Fruit fly (Drosophila melanogaster) whole organism, adult: ENCODE results near the gene CG12535.

Source experiments
- CG11617 ChIP-seq: fragments of 200-800 bp; sonication (Bioruptor generic); optimal IDR thresholded peaks from 2 replicates; lab custom pipeline; 2017; ENCODE audit warnings: mild to moderate bottlenecking, missing biosample characterization, missing genetic modification reagents, missing genetic modification characterization
- CG12768 ChIP-seq: fragments of 200-800 bp; sonication (Bioruptor generic); optimal IDR thresholded peaks from 2 replicates; lab custom pipeline; 2017; ENCODE audit warnings: missing biosample characterization, missing genetic modification characterization, mild to moderate bottlenecking, moderate library complexity, missing genetic modification reagents
- CG14711 ChIP-seq: fragments of 200-800 bp; sonication (Bioruptor generic); optimal IDR thresholded peaks from 2 replicates; lab custom pipeline; 2018; ENCODE audit warnings: missing biosample characterization, mild to moderate bottlenecking, missing genetic modification characterization, moderate library complexity
- CG1620 ChIP-seq: fragments of 200-800 bp; sonication (Bioruptor generic); optimal IDR thresholded peaks from 2 replicates; lab custom pipeline; 2016; ENCODE audit warnings: missing biosample characterization, missing genetic modification characterization
- CG33017 ChIP-seq: fragments of 200-800 bp; sonication (Bioruptor generic); optimal IDR thresholded peaks from 2 replicates; lab custom pipeline; 2018; ENCODE audit warnings: missing biosample characterization, mild to moderate bottlenecking, missing genetic modification characterization, moderate library complexity
- CG5204 ChIP-seq: fragments of 200-800 bp; sonication (Bioruptor generic); optimal IDR thresholded peaks from 2 replicates; lab custom pipeline; 2016; ENCODE audit warnings: missing biosample characterization, missing genetic modification characterization
- CG7045 ChIP-seq: fragments of 200-800 bp; sonication (Bioruptor generic); optimal IDR thresholded peaks from 2 replicates; lab custom pipeline; 2017; ENCODE audit warnings: missing biosample characterization, mild to moderate bottlenecking, missing genetic modification characterization
- CG7101 ChIP-seq: fragments of 200-800 bp; sonication (Bioruptor generic); optimal IDR thresholded peaks from 2 replicates; lab custom pipeline; 2018; ENCODE audit warnings: missing biosample characterization, mild to moderate bottlenecking, missing genetic modification characterization, moderate library complexity
- Clk ChIP-seq: fragments of 200-800 bp; sonication (Bioruptor generic); optimal IDR thresholded peaks from 2 replicates; lab custom pipeline; 2017; ENCODE audit warnings: missing biosample characterization, missing genetic modification characterization
- Crg-1 ChIP-seq: fragments of 200-800 bp; sonication (Bioruptor generic); optimal IDR thresholded peaks from 2 replicates; lab custom pipeline; 2016; ENCODE audit warnings: missing biosample characterization, missing genetic modification characterization
- Hr96 ChIP-seq: fragments of 200-800 bp; sonication (Bioruptor generic); optimal IDR thresholded peaks from 2 replicates; lab custom pipeline; 2016; ENCODE audit warnings: missing biosample characterization, missing genetic modification characterization
- Mnt ChIP-seq: fragments of 200-800 bp; sonication (Bioruptor generic); optimal IDR thresholded peaks from 2 replicates; lab custom pipeline; 2016; ENCODE audit warnings: missing biosample characterization, mild to moderate bottlenecking, missing genetic modification characterization
- bab1 ChIP-seq: fragments of 200-800 bp; sonication (Bioruptor generic); optimal IDR thresholded peaks from 3 replicates; lab custom pipeline; 2019; ENCODE audit warnings: missing biosample characterization, mild to moderate bottlenecking, missing genetic modification characterization, moderate library complexity
- cic ChIP-seq: fragments of 200-800 bp; sonication (Bioruptor generic); optimal IDR thresholded peaks from 2 replicates; lab custom pipeline; 2017; ENCODE audit warnings: missing biosample characterization, mild to moderate bottlenecking, missing genetic modification characterization, moderate library complexity
- cnc ChIP-seq, 2 experiments: fragments of >200 bp; optimal IDR thresholded peaks; 2 replicates each; lab custom pipeline; 2017
- kay ChIP-seq: fragments of 200-800 bp; sonication (Bioruptor generic); peaks from one replicate; lab custom pipeline; 2016; ENCODE audit warnings: missing biosample characterization, missing genetic modification characterization, borderline replicate concordance
- ovo ChIP-seq: fragments of 200-800 bp; sonication (Bioruptor generic); optimal IDR thresholded peaks from 2 replicates; lab custom pipeline; 2016; ENCODE audit warnings: missing biosample characterization, missing genetic modification characterization
- pad ChIP-seq: fragments of 200-800 bp; sonication (Bioruptor generic); optimal IDR thresholded peaks from 3 replicates; lab custom pipeline; 2017; ENCODE audit warnings: missing biosample characterization, missing genetic modification characterization, mild to moderate bottlenecking, moderate library complexity, missing genetic modification reagents
- tj ChIP-seq: fragments of 200-800 bp; sonication (Bioruptor generic); optimal IDR thresholded peaks from 3 replicates; lab custom pipeline; 2017; ENCODE audit warnings: missing biosample characterization, mild to moderate bottlenecking, missing genetic modification characterization, moderate library complexity
- toe ChIP-seq: fragments of 200-800 bp; sonication (Bioruptor generic); optimal IDR thresholded peaks from 2 replicates; lab custom pipeline; 2016; ENCODE audit warnings: missing biosample characterization, missing genetic modification characterization

The CG12535 gene

DNA sequence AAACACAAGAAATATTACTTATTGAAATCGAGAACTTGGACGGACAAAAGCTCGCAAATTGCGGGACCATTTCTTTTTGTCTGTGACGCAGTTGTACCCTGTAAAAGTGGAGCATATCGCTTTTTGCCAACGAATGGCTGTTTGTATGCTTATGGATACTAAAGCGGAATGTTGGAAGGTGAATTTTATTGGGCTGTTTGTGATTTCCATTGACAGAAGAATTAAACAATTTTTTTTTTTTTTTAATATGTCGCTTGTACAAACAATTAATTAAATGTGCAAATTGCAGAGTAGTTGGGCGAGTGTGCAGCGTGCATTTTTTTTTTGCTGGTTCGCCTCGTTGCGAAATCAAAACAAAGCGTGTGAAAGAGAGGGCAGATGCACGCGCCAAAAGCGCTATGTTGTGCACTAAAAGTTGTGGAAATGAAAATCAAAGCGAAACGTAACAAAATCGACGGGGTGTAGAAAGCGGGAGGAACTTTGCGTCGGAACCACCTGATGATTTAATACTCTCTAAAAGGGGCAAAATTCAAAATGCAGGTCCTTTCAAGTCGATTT, 77.4 kb downstream of the CG12535 start:
- TF ChIP-seq Clk (GFP tag; lab: Kevin White, UChicago) (peak; percentile 1), cic (GFP tag; lab: Kevin White, UChicago) (no peak), CG33017 (tag; lab: Kevin White, UChicago) (peak; percentile 53), toe (GFP tag; lab: Kevin White, UChicago) (peak; percentile 41), cnc (optimal IDR thresholded peaks at IDR 0.05; lab: Kevin White, UChicago) (no peak), CG14711 (peak; percentile 92), CG1620 (GFP tag; lab: Kevin White, UChicago) (peak; percentile 89), CG12768 (GFP tag; lab: Kevin White, UChicago) (peak; percentile 34), ovo (GFP tag; lab: Kevin White, UChicago) (peak; percentile 80), Hr96 (GFP tag; lab: Kevin White, UChicago) (peak; percentile 91), Mnt (GFP tag; lab: Kevin White, UChicago) (peak; percentile 93), CG7101 (tag; lab: Kevin White, UChicago) (peak; percentile 91), CG7045 (peak; percentile 72), Crg-1 (GFP tag; lab: Kevin White, UChicago) (peak; percentile 82), bab1 (GFP tag; lab: Kevin White, UChicago) (peak; percentile 95), pad (GFP tag; lab: Kevin White, UChicago) (peak; percentile 72), kay (GFP tag; lab: Kevin White, UChicago) (peak; percentile 34), tj (GFP tag; lab: Kevin White, UChicago) (peak; percentile 99), CG11617 (GFP tag; lab: Kevin White, UChicago) (peak; percentile 91), CG5204 (GFP tag; lab: Kevin White, UChicago) (peak; percentile 74)

DNA sequence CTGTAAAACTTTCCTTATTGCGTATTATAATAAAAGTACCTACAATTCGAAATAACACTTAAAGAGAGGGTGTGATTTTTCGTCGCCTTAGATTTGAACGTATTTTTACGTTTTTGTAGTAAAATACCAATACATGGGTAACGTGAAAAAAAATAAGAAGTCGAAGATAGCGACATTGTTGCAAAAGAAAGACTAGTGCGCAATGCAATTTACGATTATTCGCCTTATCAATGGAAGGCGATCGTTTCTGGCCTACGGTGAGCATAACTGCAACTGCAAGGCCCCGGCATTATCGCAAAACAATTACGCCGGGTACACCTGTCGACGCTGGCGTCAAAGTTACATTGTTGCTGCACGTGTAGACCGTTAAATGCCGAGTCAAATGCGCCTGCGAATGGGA, 78.3 kb downstream of the CG12535 start:
- TF ChIP-seq kay (GFP tag; lab: Kevin White, UChicago) (peak; percentile 47), pad (GFP tag; lab: Kevin White, UChicago) (no peak), cnc (optimal IDR thresholded peaks at IDR 0.05; lab: Kevin White, UChicago) (no peak), Mnt (GFP tag; lab: Kevin White, UChicago) (peak; percentile 82), cic (GFP tag; lab: Kevin White, UChicago) (peak; percentile 57)

- TF ChIP-seq tj (GFP tag; lab: Kevin White, UChicago) (peak; percentile 93), toe (GFP tag; lab: Kevin White, UChicago) (no peak), cnc (optimal IDR thresholded peaks at IDR 0.05; lab: Kevin White, UChicago) (no peak), CG1620 (GFP tag; lab: Kevin White, UChicago) (no peak), CG33017 (tag; lab: Kevin White, UChicago) (no peak), ovo (GFP tag; lab: Kevin White, UChicago) (peak; percentile 89), CG5204 (GFP tag; lab: Kevin White, UChicago) (no peak), kay (GFP tag; lab: Kevin White, UChicago) (peak; percentile 48), CG7101 (tag; lab: Kevin White, UChicago) (peak; percentile 4), bab1 (GFP tag; lab: Kevin White, UChicago) (no peak), CG14711 (no peak), pad (GFP tag; lab: Kevin White, UChicago) (peak; percentile 98), CG7045 (no peak)
These were observed 79.3 kb downstream of the CG12535 start for dm6 chrX:3369324-3370033.

DNA sequence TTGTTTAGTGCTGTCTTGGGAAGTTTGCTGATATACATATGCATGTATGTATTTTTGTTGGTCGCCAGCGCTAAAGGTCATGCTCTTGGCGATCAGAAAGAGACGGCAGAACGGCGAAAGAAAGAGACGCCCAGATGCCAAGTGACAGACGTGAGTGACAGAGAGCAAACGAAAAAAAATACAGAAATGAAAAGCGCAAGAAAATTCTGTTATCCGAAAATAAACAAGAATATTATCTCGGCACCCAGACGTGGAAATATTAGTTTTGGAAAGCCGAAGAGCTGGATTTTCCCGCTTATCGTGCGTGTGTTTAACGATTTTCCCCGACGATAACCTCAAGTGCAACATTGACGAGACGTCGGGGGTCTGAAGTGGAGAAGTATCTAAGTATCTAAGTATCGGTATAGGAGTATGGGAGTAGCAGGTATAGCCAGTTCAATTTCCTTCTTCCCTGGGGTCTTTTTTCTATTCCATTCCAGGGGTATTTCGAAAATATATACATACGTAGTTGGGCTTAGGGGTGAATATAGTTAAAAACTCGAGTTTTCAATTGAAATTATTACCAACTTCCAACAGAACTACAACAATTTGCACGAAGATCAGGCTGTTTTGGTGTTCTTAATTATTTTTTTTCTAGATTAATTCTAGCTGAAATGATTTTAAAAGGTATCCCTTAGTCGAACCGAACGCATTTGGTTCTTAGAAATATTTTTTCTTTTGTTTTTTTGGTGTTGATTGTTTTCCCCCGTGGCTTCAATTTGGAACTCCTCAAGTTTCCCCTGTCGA, 81.7 kb downstream of the CG12535 start:
- TF ChIP-seq cic (GFP tag; lab: Kevin White, UChicago) (no peak), CG12768 (GFP tag; lab: Kevin White, UChicago) (no peak), CG5204 (GFP tag; lab: Kevin White, UChicago) (no peak), cnc (optimal IDR thresholded peaks at IDR 0.05; lab: Kevin White, UChicago) (no peak), CG7045 (no peak), tj (GFP tag; lab: Kevin White, UChicago) (no peak), Mnt (GFP tag; lab: Kevin White, UChicago) (no peak), pad (GFP tag; lab: Kevin White, UChicago) (no peak), CG7101 (tag; lab: Kevin White, UChicago) (no peak), CG1620 (GFP tag; lab: Kevin White, UChicago) (no peak), CG11617 (GFP tag; lab: Kevin White, UChicago) (no peak), CG14711 (no peak)

DNA sequence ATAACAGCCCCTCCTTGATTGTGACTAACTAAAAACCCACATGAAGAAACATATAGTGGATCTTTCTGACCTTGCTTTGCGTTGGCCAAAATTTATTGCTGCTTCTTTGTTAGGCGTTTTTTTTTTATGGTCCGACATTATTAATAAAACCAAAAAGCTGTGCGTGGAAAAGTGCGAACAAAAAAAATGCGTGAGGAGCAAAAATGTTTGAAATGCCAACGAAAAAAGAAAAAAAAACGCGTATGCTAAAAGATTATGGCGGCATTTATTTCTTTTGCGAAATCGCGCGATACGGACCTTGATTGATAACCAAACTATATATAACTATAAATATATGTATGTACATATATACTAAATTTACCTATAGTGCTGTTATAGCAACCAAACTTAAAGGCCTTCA, 83.2 kb downstream of the CG12535 start:
- no peak for TF ChIP-seq bab1 (GFP tag; lab: Kevin White, UChicago)
- no peak for TF ChIP-seq pad (GFP tag; lab: Kevin White, UChicago)
- no peak for TF ChIP-seq Clk (GFP tag; lab: Kevin White, UChicago)
- no peak for TF ChIP-seq CG14711
- TF ChIP-seq CG7045: no peak
- no peak for TF ChIP-seq CG1620 (GFP tag; lab: Kevin White, UChicago)
- TF ChIP-seq CG5204 (GFP tag; lab: Kevin White, UChicago): no peak
- TF ChIP-seq Crg-1 (GFP tag; lab: Kevin White, UChicago): no peak
- TF ChIP-seq CG7101 (tag; lab: Kevin White, UChicago): no peak
- no peak for TF ChIP-seq Mnt (GFP tag; lab: Kevin White, UChicago)
- TF ChIP-seq Hr96 (GFP tag; lab: Kevin White, UChicago): no peak
- no peak for TF ChIP-seq CG33017 (tag; lab: Kevin White, UChicago)
- no peak for TF ChIP-seq tj (GFP tag; lab: Kevin White, UChicago)
